Comparison of ENCODE assay signal across 4 fruit fly cellular contexts in genomic region chr3L:1618116-1618727, dm6.
TF ChIP-seq lines count a peak whose summit lies in the region.

TSS of gene CG13926 (minus strand) at chr3L:1618158.
TSS of gene ABCB7 (plus strand) at chr3L:1618414.
TSS of gene CG33230 (plus strand) at chr3L:1618414.

TF ChIP-seq in whole organism, adult, 20 proteins besides CTCF, POLR2A, EP300 and RAD21 (continued from another document):
- TF ChIP-seq CG7045 (GFP tag; optimal IDR thresholded peaks at IDR 0.05; lab: Kevin White, UChicago) (peak; percentile 15), kay (GFP tag; lab: Kevin White, UChicago; ENCODE audit: borderline replicate concordance) (no peak)

TF ChIP-seq in whole organism, embryonic, 481 proteins besides CTCF, POLR2A, EP300 and RAD21 (continued from another document and continues in another):
- TF ChIP-seq CG14860 (GFP tag; IDR thresholded peaks at IDR 0.05; lab: Robert Waterston, UW; ENCODE audit: partially characterized antibody) (no peak), crol (GFP tag; IDR thresholded peaks at IDR 0.05; lab: Robert Waterston, UW) (no peak), CG8924 (tag; optimal IDR thresholded peaks at IDR 0.05; lab: Kevin White, UChicago) (peak; percentile 4), HLH54F (GFP tag; optimal IDR thresholded peaks at IDR 0.05; lab: Kevin White, UChicago) (peak; percentile 21), CG15269 (tag; optimal IDR thresholded peaks at IDR 0.05; lab: Kevin White, UChicago) (no peak), vfl (GFP tag; optimal IDR thresholded peaks at IDR 0.05; lab: Kevin White, UChicago) (no peak), slp2 (GFP tag; optimal IDR thresholded peaks at IDR 0.05; lab: Kevin White, UChicago) (no peak), CG3847 (GFP tag; IDR thresholded peaks at IDR 0.05; lab: Robert Waterston, UW) (peak; percentile 38; the same call in 1 of the 2 replicates), CG4328 (GFP tag; optimal IDR thresholded peaks at IDR 0.05; lab: Kevin White, UChicago) (no peak), CG3995 (GFP tag; optimal IDR thresholded peaks at IDR 0.05; lab: Kevin White, UChicago) (peak; percentile 24), CG9727 (GFP tag; optimal IDR thresholded peaks at IDR 0.05; lab: Kevin White, UChicago) (peak; percentile 29), gro (GFP tag; optimal IDR thresholded peaks at IDR 0.05; lab: Kevin White, UChicago) (no peak), seq (GFP tag; IDR thresholded peaks at IDR 0.05; lab: Robert Waterston, UW) (no peak), Sox102F (GFP tag; optimal IDR thresholded peaks at IDR 0.05; lab: Kevin White, UChicago) (no peak), emc (GFP tag; optimal IDR thresholded peaks at IDR 0.05; lab: Kevin White, UChicago) (no peak), cas (GFP tag; IDR thresholded peaks at IDR 0.05; lab: Robert Waterston, UW) (no peak), ara (GFP tag; IDR thresholded peaks at IDR 0.05; lab: Robert Waterston, UW) (no peak), CG10543 (GFP tag; optimal IDR thresholded peaks at IDR 0.05; lab: Kevin White, UChicago) (peak; percentile 61), CG10654 (GFP tag; optimal IDR thresholded peaks at IDR 0.05; lab: Kevin White, UChicago) (no peak), dpn (GFP tag; optimal IDR thresholded peaks at IDR 0.05; lab: Kevin White, UChicago) (peak; percentile 6 to 23), ken (GFP tag; IDR thresholded peaks at IDR 0.05; lab: Robert Waterston, UW) (no peak), sqz (GFP tag; optimal IDR thresholded peaks at IDR 0.05; lab: Kevin White, UChicago) (no peak), CG9215 (GFP tag; IDR thresholded peaks at IDR 0.05; lab: Robert Waterston, UW) (no peak), vvl (GFP tag; IDR thresholded peaks at IDR 0.05; lab: Robert Waterston, UW) (peak; percentile 32; the same call in 1 of the 2 replicates), prd (optimal IDR thresholded peaks at IDR 0.05; lab: Kevin White, UChicago) (no peak), prd (GFP tag; IDR thresholded peaks at IDR 0.05; lab: Robert Waterston, UW) (peak; percentile 20; the same call in 2 of the 3 replicates), knrl (GFP tag; IDR thresholded peaks at IDR 0.05; lab: Robert Waterston, UW; ENCODE audit: partially characterized antibody) (peak; percentile 71), CG2202 (tag; optimal IDR thresholded peaks at IDR 0.05; lab: Kevin White, UChicago) (no peak), Taf1 (GFP tag; IDR thresholded peaks at IDR 0.05; lab: Robert Waterston, UW) (no peak), NC2β (GFP tag; optimal IDR thresholded peaks at IDR 0.05; lab: Kevin White, UChicago) (no peak), CG5953 (GFP tag; IDR thresholded peaks at IDR 0.05; lab: Robert Waterston, UW) (no peak), bcd (GFP tag; optimal IDR thresholded peaks at IDR 0.05; lab: Kevin White, UChicago) (peak; percentile 15), CG1602 (GFP tag; optimal IDR thresholded peaks at IDR 0.05; lab: Kevin White, UChicago) (no peak), shn (GFP tag; optimal IDR thresholded peaks at IDR 0.05; lab: Kevin White, UChicago) (no peak), pnt (GFP tag; optimal IDR thresholded peaks at IDR 0.05; lab: Kevin White, UChicago) (no peak), CG31388 (GFP tag; optimal IDR thresholded peaks at IDR 0.05; lab: Kevin White, UChicago) (no peak), CG14441 (GFP tag; IDR thresholded peaks at IDR 0.05; lab: Robert Waterston, UW) (no peak), Gug (GFP tag; IDR thresholded peaks at IDR 0.05; lab: Robert Waterston, UW) (peak; percentile 43; the same call in 1 of the 4 replicates), pros (GFP tag; optimal IDR thresholded peaks at IDR 0.05; lab: Kevin White, UChicago) (no peak), CG18011 (GFP tag; optimal IDR thresholded peaks at IDR 0.05; lab: Kevin White, UChicago) (no peak), CG13894 (tag; optimal IDR thresholded peaks at IDR 0.05; lab: Kevin White, UChicago) (no peak), CG11093 (GFP tag; IDR thresholded peaks at IDR 0.05; lab: Robert Waterston, UW) (no peak), MTF-1 (GFP tag; optimal IDR thresholded peaks at IDR 0.05; lab: Kevin White, UChicago; ENCODE audit: borderline replicate concordance) (no peak), psq (GFP tag; optimal IDR thresholded peaks at IDR 0.05; lab: Kevin White, UChicago) (no peak)

TF ChIP-seq in whole organism, prepupa, 60 proteins besides CTCF, POLR2A, EP300 and RAD21 (continued from another document):
- TF ChIP-seq CG32006 (GFP tag; optimal IDR thresholded peaks at IDR 0.05; lab: Kevin White, UChicago) (peak; percentile 23), Met (GFP tag; optimal IDR thresholded peaks at IDR 0.05; lab: Kevin White, UChicago) (no peak), salr (GFP tag; optimal IDR thresholded peaks at IDR 0.05; lab: Kevin White, UChicago) (no peak)
TF ChIP-seq in whole organism, prepupa: peak in this region for 15.

TF ChIP-seq in whole organism, wandering third instar larva, 38 proteins besides CTCF, POLR2A, EP300 and RAD21 (continued from another document):
- TF ChIP-seq ey (GFP tag; optimal IDR thresholded peaks at IDR 0.05; lab: Kevin White, UChicago): peak; percentile 43
- no peak for TF ChIP-seq psq (GFP tag; optimal IDR thresholded peaks at IDR 0.05; lab: Kevin White, UChicago)
- TF ChIP-seq Dif (GFP tag; optimal IDR thresholded peaks at IDR 0.05; lab: Kevin White, UChicago; ENCODE audit: partially characterized antibody): no peak
- TF ChIP-seq Hr83 (GFP tag; optimal IDR thresholded peaks at IDR 0.05; lab: Kevin White, UChicago; ENCODE audit: poor library complexity, severe bottlenecking): peak; percentile 47
- TF ChIP-seq brk (GFP tag; optimal IDR thresholded peaks at IDR 0.05; lab: Kevin White, UChicago): no peak
- TF ChIP-seq dsf (GFP tag; optimal IDR thresholded peaks at IDR 0.05; lab: Kevin White, UChicago; ENCODE audit: borderline replicate concordance): no peak
- TF ChIP-seq dmrt93B (GFP tag; optimal IDR thresholded peaks at IDR 0.05; lab: Kevin White, UChicago): no peak
- TF ChIP-seq Mio (GFP tag; optimal IDR thresholded peaks at IDR 0.05; lab: Kevin White, UChicago): no peak
- TF ChIP-seq sage (GFP tag; optimal IDR thresholded peaks at IDR 0.05; lab: Kevin White, UChicago): no peak
